Fruit fly (Drosophila melanogaster): ENCODE measurements around the gene CG32755.

The CG32755 gene

DNA sequence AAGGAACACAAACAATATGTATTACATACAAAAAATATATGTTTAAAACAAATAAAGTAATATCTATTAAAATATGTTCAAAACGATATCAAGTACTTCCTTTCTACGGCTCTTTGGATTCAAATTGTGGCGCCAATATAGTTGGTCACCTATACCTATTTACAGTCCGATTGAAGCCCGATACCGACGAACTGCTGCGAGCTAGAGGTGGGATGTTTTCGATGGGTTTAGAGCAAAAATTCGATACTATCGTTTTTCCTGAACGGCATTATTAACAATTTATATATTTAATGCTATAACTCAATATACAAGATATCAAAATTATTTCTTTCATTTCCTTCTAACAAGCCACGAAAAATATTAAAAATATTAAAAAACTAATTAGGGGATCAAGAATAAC lies 8.2 kb upstream of the CG32755 start (continued):
- TF ChIP-seq Rx (GFP tag; IDR thresholded peaks at IDR 0.05) (no peak), Dll (GFP tag; IDR thresholded peaks at IDR 0.05; ENCODE audit: partially characterized antibody) (peak; percentile 75; the same call in 3 of the 4 replicates), HLH4C (GFP tag; IDR thresholded peaks at IDR 0.05; ENCODE audit: partially characterized antibody) (peak; percentile 57), zen2 (GFP tag; IDR thresholded peaks at IDR 0.05; ENCODE audit: partially characterized antibody) (peak; percentile 50; the same call in 1 of the 3 replicates), E2f2 (GFP tag; IDR thresholded peaks at IDR 0.05) (peak; percentile 82), Dfd (GFP tag; optimal IDR thresholded peaks at IDR 0.05) (no peak), CG34224 (GFP tag; IDR thresholded peaks at IDR 0.05; ENCODE audit: partially characterized antibody) (peak; percentile 65), knrl (GFP tag; IDR thresholded peaks at IDR 0.05; ENCODE audit: partially characterized antibody) (peak; percentile 51; the same call in 2 of the 3 replicates), CG15514 (GFP tag; optimal IDR thresholded peaks at IDR 0.05) (peak; percentile 1), vnd (GFP tag; IDR thresholded peaks at IDR 0.05; ENCODE audit: partially characterized antibody) (peak; percentile 41; the same call in 2 of the 3 replicates), BEAF-32 (GFP tag; optimal IDR thresholded peaks at IDR 0.05) (peak; percentile 65), Side (GFP tag; optimal IDR thresholded peaks at IDR 0.05) (no peak), CG2116 (GFP tag; optimal IDR thresholded peaks at IDR 0.05) (peak; percentile 25), slbo (GFP tag; IDR thresholded peaks at IDR 0.05) (peak; percentile 26; the same call in 1 of the 2 replicates), CG6791 (GFP tag; IDR thresholded peaks at IDR 0.05; ENCODE audit: partially characterized antibody) (peak; percentile 71; the same call in 2 of the 3 replicates), Sry-δ (GFP tag; optimal IDR thresholded peaks at IDR 0.05) (peak; percentile 54), CG16813 (GFP tag; IDR thresholded peaks at IDR 0.05; ENCODE audit: partially characterized antibody) (peak; percentile 63), hbn (GFP tag; IDR thresholded peaks at IDR 0.05; ENCODE audit: partially characterized antibody) (peak; percentile 56), sima (GFP tag; optimal IDR thresholded peaks at IDR 0.05) (no peak), HmgZ (tag; optimal IDR thresholded peaks at IDR 0.05) (no peak), bbx (GFP tag; IDR thresholded peaks at IDR 0.05; ENCODE audit: partially characterized antibody) (peak; percentile 76), Sox100B (GFP tag; optimal IDR thresholded peaks at IDR 0.05) (no peak), hb (GFP tag; IDR thresholded peaks at IDR 0.05; ENCODE audit: partially characterized antibody) (peak; percentile 26; the same call in 1 of the 3 replicates), Ets97D (GFP tag; optimal IDR thresholded peaks at IDR 0.05) (no peak), Scr (GFP tag; IDR thresholded peaks at IDR 0.05; ENCODE audit: partially characterized antibody) (peak; percentile 70), CG7963 (GFP tag; IDR thresholded peaks at IDR 0.05; ENCODE audit: partially characterized antibody) (peak; percentile 55; the same call in 2 of the 3 replicates), tna (GFP tag; IDR thresholded peaks at IDR 0.05; ENCODE audit: partially characterized antibody) (peak; percentile 34; the same call in 1 of the 2 replicates), CG6813 (GFP tag; optimal IDR thresholded peaks at IDR 0.05) (no peak), CG8281 (tag; optimal IDR thresholded peaks at IDR 0.05) (no peak), inv (GFP tag; IDR thresholded peaks at IDR 0.05; ENCODE audit: partially characterized antibody) (peak; percentile 41; the same call in 1 of the 2 replicates), amos (GFP tag; IDR thresholded peaks at IDR 0.05; ENCODE audit: partially characterized antibody) (peak; percentile 69), Dp (GFP tag; optimal IDR thresholded peaks at IDR 0.05) (peak; percentile 69), Doc3 (GFP tag; IDR thresholded peaks at IDR 0.05; ENCODE audit: partially characterized antibody) (peak; percentile 56), CG13287 (GFP tag; IDR thresholded peaks at IDR 0.05; ENCODE audit: partially characterized antibody) (peak; percentile 75), Bgb (GFP tag; IDR thresholded peaks at IDR 0.05; ENCODE audit: partially characterized antibody) (peak; percentile 68), nerfin-2 (GFP tag; IDR thresholded peaks at IDR 0.05; ENCODE audit: partially characterized antibody) (0 out of 2 replicates have a peak, but pooled peaks have one; percentile 32), row (GFP tag; IDR thresholded peaks at IDR 0.05) (peak; percentile 59; the same call in 2 of the 3 replicates), Dref (GFP tag; IDR thresholded peaks at IDR 0.05) (peak; percentile 75)

All from whole organism, embryonic.